Fruit fly (Drosophila melanogaster): Measurements from ENCODE around the gene CG46280.

The CG46280 gene

dm6 chr3R:12997550-12998233 lies 32.8 kb downstream of the CG46280 start, which contains the start of the genes CG17327, CG44194 and CG7518 (continued):
- TF ChIP-seq Lhr (GFP tag; optimal IDR thresholded peaks at IDR 0.05) (no peak), Meics (GFP tag; optimal IDR thresholded peaks at IDR 0.05) (no peak), corto (GFP tag; optimal IDR thresholded peaks at IDR 0.05) (no peak), CG31365 (tag; optimal IDR thresholded peaks at IDR 0.05) (no peak), Dref (GFP tag; IDR thresholded peaks at IDR 0.05) (peak; percentile 43), Ets65A (GFP tag) (no peak), crc (GFP tag; optimal IDR thresholded peaks at IDR 0.05) (no peak), CG32532 (GFP tag; IDR thresholded peaks at IDR 0.05) (0 out of 2 replicates have a peak, but pooled peaks have one; percentile 12), ftz-f1 (GFP tag; optimal IDR thresholded peaks at IDR 0.05) (no peak), Bgb (GFP tag; IDR thresholded peaks at IDR 0.05; ENCODE audit: partially characterized antibody) (peak; percentile 46), CG2712 (tag; optimal IDR thresholded peaks at IDR 0.05) (no peak), CG18619 (GFP tag; optimal IDR thresholded peaks at IDR 0.05) (no peak), Aef1 (GFP tag; IDR thresholded peaks at IDR 0.05) (no peak), CG9932 (GFP tag; IDR thresholded peaks at IDR 0.05) (peak; percentile 40; the same call in 1 of the 2 replicates), CG3995 (GFP tag; optimal IDR thresholded peaks at IDR 0.05) (peak; percentile 83), repo (GFP tag; optimal IDR thresholded peaks at IDR 0.05) (no peak), C15 (GFP tag; IDR thresholded peaks at IDR 0.05) (no peak), YL-1 (GFP tag; optimal IDR thresholded peaks at IDR 0.05) (peak; percentile 43), dm (GFP tag; optimal IDR thresholded peaks at IDR 0.05) (peak; percentile 54), caup (GFP tag; optimal IDR thresholded peaks at IDR 0.05; ENCODE audit: severe bottlenecking) (no peak), fd64A (GFP tag; optimal IDR thresholded peaks at IDR 0.05) (no peak), dpn (GFP tag; optimal IDR thresholded peaks at IDR 0.05) (peak; percentile 35 to 39), ara (GFP tag; IDR thresholded peaks at IDR 0.05) (no peak), CG7271 (tag; optimal IDR thresholded peaks at IDR 0.05) (no peak), CG16863 (GFP tag; optimal IDR thresholded peaks at IDR 0.05) (no peak), otp (GFP tag; IDR thresholded peaks at IDR 0.05) (no peak), toy (GFP tag; IDR thresholded peaks at IDR 0.05) (no peak), maf-S (GFP tag; optimal IDR thresholded peaks at IDR 0.05) (no peak), CG34224 (GFP tag; IDR thresholded peaks at IDR 0.05; ENCODE audit: partially characterized antibody) (peak; percentile 10; the same call in 1 of the 3 replicates), cad (GFP tag; optimal IDR thresholded peaks at IDR 0.05) (no peak), Bteb2 (GFP tag; optimal IDR thresholded peaks at IDR 0.05) (no peak), exex (tag; optimal IDR thresholded peaks at IDR 0.05) (no peak), ato (GFP tag; IDR thresholded peaks at IDR 0.05; ENCODE audit: partially characterized antibody) (no peak), Hr78 (GFP tag; optimal IDR thresholded peaks at IDR 0.05) (no peak), CG7372 (GFP tag; IDR thresholded peaks at IDR 0.05) (no peak), CG8281 (tag; optimal IDR thresholded peaks at IDR 0.05) (no peak), CG7357 (GFP tag; IDR thresholded peaks at IDR 0.05) (peak; percentile 88), dysf (GFP tag; IDR thresholded peaks at IDR 0.05) (no peak), tx (GFP tag; optimal IDR thresholded peaks at IDR 0.05) (peak; percentile 16), CG12942 (GFP tag; optimal IDR thresholded peaks at IDR 0.05) (no peak), Sry-β (GFP tag; optimal IDR thresholded peaks at IDR 0.05) (no peak), NK7.1 (GFP tag; optimal IDR thresholded peaks at IDR 0.05) (no peak), gcm (GFP tag; optimal IDR thresholded peaks at IDR 0.05) (no peak), CG4404 (GFP tag; IDR thresholded peaks at IDR 0.05) (no peak), CG2875 (GFP tag; optimal IDR thresholded peaks at IDR 0.05) (no peak), nerfin-1 (tag; optimal IDR thresholded peaks at IDR 0.05) (peak; percentile 2), CG10431 (GFP tag; optimal IDR thresholded peaks at IDR 0.05) (no peak), ab (GFP tag; optimal IDR thresholded peaks at IDR 0.05) (no peak), Eip74EF (GFP tag; optimal IDR thresholded peaks at IDR 0.05) (no peak), CG14441 (GFP tag; IDR thresholded peaks at IDR 0.05) (no peak)

Data from whole organism, embryonic.